Fruit fly (Drosophila melanogaster) whole organism, embryonic: ENCODE data around the gene Trhn.

Experiments used
- ATbp ChIP-seq: fragments of 200-800 bp; sonication (Bioruptor generic); optimal IDR thresholded peaks from 2 replicates; lab custom pipeline; 2017; ENCODE audit warnings: missing biosample characterization, mild to moderate bottlenecking, missing genetic modification characterization, missing genetic modification reagents
- Asciz ChIP-seq: fragments of 200-800 bp; sonication (Bioruptor generic); optimal IDR thresholded peaks from 2 replicates; lab custom pipeline; 2017; ENCODE audit warnings: missing biosample characterization, mild to moderate bottlenecking, missing genetic modification characterization, missing genetic modification reagents
- Blimp-1 ChIP-seq: fragments of 200-800 bp; sonication (Bioruptor generic); optimal IDR thresholded peaks from 3 replicates; lab custom pipeline; 2018; ENCODE audit warnings: missing biosample characterization, missing genetic modification characterization, mild to moderate bottlenecking, moderate library complexity, missing genetic modification reagents
- CG10654 ChIP-seq: fragments of 200-800 bp; sonication (Bioruptor generic); optimal IDR thresholded peaks from 2 replicates; lab custom pipeline; 2016; ENCODE audit warnings: missing biosample characterization, missing genetic modification characterization
- CG10959 ChIP-seq: fragments of 200-800 bp; sonication (Bioruptor generic); IDR thresholded peaks from 2 replicates; pipeline ENCODE4 v1.3.6; 2022; ENCODE audit warnings: missing biosample characterization, missing genetic modification characterization
- CG12744 ChIP-seq: fragments of 200-800 bp; sonication (Bioruptor generic); optimal IDR thresholded peaks from 2 replicates; lab custom pipeline; 2016; ENCODE audit warnings: missing biosample characterization, missing genetic modification characterization
- CG1603 ChIP-seq: fragments of 200-800 bp; sonication (Bioruptor generic); optimal IDR thresholded peaks from 2 replicates; lab custom pipeline; 2019; ENCODE audit warnings: missing biosample characterization, mild to moderate bottlenecking, missing genetic modification characterization, moderate library complexity
- CG17361 ChIP-seq: fragments of 200-800 bp; sonication (Bioruptor generic); IDR thresholded peaks from 3 replicates; pipeline ENCODE4 v1.3.6; 2022; ENCODE audit warnings: missing biosample characterization, missing genetic modification characterization
- CG2712 ChIP-seq: fragments of 200-800 bp; optimal IDR thresholded peaks from 3 replicates; lab custom pipeline; 2019; ENCODE audit warnings: missing biosample characterization, mild to moderate bottlenecking, missing genetic modification characterization, moderate library complexity
- CG2875 ChIP-seq: fragments of 200-800 bp; sonication (Bioruptor generic); optimal IDR thresholded peaks from 2 replicates; lab custom pipeline; 2017; ENCODE audit warnings: missing biosample characterization, mild to moderate bottlenecking, missing genetic modification characterization, missing genetic modification reagents
- CG3726 ChIP-seq: fragments of 200-800 bp; sonication (Bioruptor generic); IDR thresholded peaks from 3 replicates; pipeline ENCODE4, ENCODE4 v1.3.6; 2022; ENCODE audit warnings: missing biosample characterization, missing genetic modification characterization
- CG42726 ChIP-seq: fragments of 200-800 bp; sonication (Bioruptor generic); IDR thresholded peaks from 2 replicates; pipeline ENCODE4 v1.3.6; 2022; ENCODE audit warnings: missing biosample characterization, missing genetic modification characterization; ENCODE audit not compliant: partially characterized antibody
- CG4404 ChIP-seq: fragments of 200-800 bp; sonication (Bioruptor generic); IDR thresholded peaks from 2 replicates; pipeline ENCODE4 v1.3.6; 2022; ENCODE audit warnings: missing biosample characterization, missing genetic modification characterization
- CG4820 ChIP-seq: fragments of 200-800 bp; sonication (Bioruptor generic); optimal IDR thresholded peaks from 3 replicates; lab custom pipeline; 2016; ENCODE audit warnings: missing biosample characterization, missing genetic modification characterization
- CG4854 ChIP-seq: fragments of 200-800 bp; sonication (Bioruptor generic); optimal IDR thresholded peaks from 2 replicates; lab custom pipeline; 2016; ENCODE audit warnings: missing biosample characterization, missing genetic modification characterization, inconsistent platforms
- CG6813 ChIP-seq: fragments of 200-800 bp; sonication (Bioruptor generic); optimal IDR thresholded peaks from 2 replicates; lab custom pipeline; 2017; ENCODE audit warnings: missing biosample characterization, missing genetic modification characterization, mild to moderate bottlenecking, moderate library complexity, missing genetic modification reagents
- CG7928 ChIP-seq: fragments of 200-800 bp; sonication (Bioruptor generic); optimal IDR thresholded peaks from 2 replicates; lab custom pipeline; 2017; ENCODE audit warnings: missing biosample characterization, mild to moderate bottlenecking, missing genetic modification characterization
- CG9932 ChIP-seq: fragments of 200-800 bp; sonication (Bioruptor generic); IDR thresholded peaks from 2 replicates; pipeline ENCODE4 v1.3.6; 2022; ENCODE audit warnings: missing biosample characterization, missing genetic modification characterization
- D ChIP-seq, 2 experiments: fragments of 200-800 bp in 1 of 2; fragments of >200 bp in 1 of 2; sonication (Bioruptor generic) in 1 of 2; optimal IDR thresholded peaks; 2 replicates in 1 of 2; 3 replicates in 1 of 2; lab custom pipeline; 2017; ENCODE audit warnings: mild to moderate bottlenecking in 1 of 2, missing biosample characterization in 1 of 2, missing genetic modification characterization in 1 of 2, missing genetic modification reagents in 1 of 2
- Elba2 ChIP-seq: fragments of 200-800 bp; sonication (Bioruptor generic); optimal IDR thresholded peaks from 3 replicates; lab custom pipeline; 2016; ENCODE audit warnings: missing biosample characterization, missing genetic modification characterization
- HHEX ChIP-seq: fragments of 200-800 bp; sonication (Bioruptor generic); optimal IDR thresholded peaks from 3 replicates; lab custom pipeline; 2017; ENCODE audit warnings: missing biosample characterization, mild to moderate bottlenecking, missing genetic modification characterization, missing genetic modification reagents
- Kr ChIP-seq: fragments of 200-800 bp; sonication (Bioruptor generic); optimal IDR thresholded peaks from 2 replicates; lab custom pipeline; 2017; ENCODE audit warnings: missing biosample characterization, mild to moderate bottlenecking, missing genetic modification characterization
- Max ChIP-seq: fragments of 200-800 bp; sonication (Bioruptor generic); optimal IDR thresholded peaks from 2 replicates; lab custom pipeline; 2016; ENCODE audit warnings: missing biosample characterization, mild to moderate bottlenecking, missing genetic modification characterization
- NfI ChIP-seq: fragments of 200-800 bp; sonication (Bioruptor generic); optimal IDR thresholded peaks from 3 replicates; lab custom pipeline; 2018; ENCODE audit warnings: missing biosample characterization, mild to moderate bottlenecking, missing genetic modification characterization, moderate library complexity
- Oli ChIP-seq: fragments of 200-800 bp; sonication (Bioruptor generic); optimal IDR thresholded peaks from 2 replicates; lab custom pipeline; 2018; ENCODE audit warnings: missing biosample characterization, mild to moderate bottlenecking, missing genetic modification characterization, moderate library complexity
- Ssrp ChIP-seq: fragments of 200-800 bp; sonication (Bioruptor generic); optimal IDR thresholded peaks from 2 replicates; lab custom pipeline; 2018; ENCODE audit warnings: missing biosample characterization, mild to moderate bottlenecking, missing genetic modification characterization, moderate library complexity
- Usf ChIP-seq: fragments of 200-800 bp; sonication (Bioruptor generic); optimal IDR thresholded peaks from 2 replicates; lab custom pipeline; 2017; ENCODE audit warnings: missing genotype, missing biosample characterization, missing genetic modification characterization
- Xbp1 ChIP-seq: fragments of 200-800 bp; sonication (Bioruptor generic); optimal IDR thresholded peaks from 3 replicates; lab custom pipeline; 2016; ENCODE audit warnings: missing biosample characterization, mild to moderate bottlenecking, missing genetic modification characterization
- ab ChIP-seq: fragments of 200-800 bp; sonication (Bioruptor generic); optimal IDR thresholded peaks from 2 replicates; lab custom pipeline; 2016; ENCODE audit warnings: missing biosample characterization, missing genetic modification characterization
- ap ChIP-seq: fragments of 200-800 bp; sonication (Bioruptor generic); IDR thresholded peaks from 2 replicates; pipeline ENCODE4 v1.3.6; 2022; ENCODE audit warnings: missing biosample characterization, missing genetic modification characterization
- crc ChIP-seq: fragments of 200-800 bp; sonication (Bioruptor generic); optimal IDR thresholded peaks from 2 replicates; lab custom pipeline; 2016; ENCODE audit warnings: missing biosample characterization, missing genetic modification characterization
- dimm ChIP-seq: fragments of 200-800 bp; sonication (Bioruptor generic); IDR thresholded peaks from 2 replicates; pipeline ENCODE4 v1.3.6; 2022; ENCODE audit warnings: missing biosample characterization, missing genetic modification characterization
- dmrt99B ChIP-seq: fragments of 200-800 bp; sonication (Bioruptor generic); optimal IDR thresholded peaks from 2 replicates; lab custom pipeline; 2018; ENCODE audit warnings: missing biosample characterization, mild to moderate bottlenecking, missing genetic modification characterization, moderate library complexity
- dpn ChIP-seq, 2 experiments: fragments of 200-800 bp; sonication (Bioruptor generic); optimal IDR thresholded peaks; 3 replicates each; lab custom pipeline; 2016; ENCODE audit warnings: missing biosample characterization in 2 of 2, missing genetic modification characterization in 2 of 2
- ems ChIP-seq: fragments of 200-800 bp; sonication (Bioruptor generic); optimal IDR thresholded peaks from 3 replicates; lab custom pipeline; 2016; ENCODE audit warnings: missing biosample characterization, missing genetic modification characterization
- fd96Cb ChIP-seq: fragments of 200-800 bp; sonication (Bioruptor generic); optimal IDR thresholded peaks from 2 replicates; lab custom pipeline; 2018; ENCODE audit warnings: missing biosample characterization, mild to moderate bottlenecking, missing genetic modification characterization, moderate library complexity
- gfzf ChIP-seq: fragments of 200-800 bp; sonication (Bioruptor generic); optimal IDR thresholded peaks from 2 replicates; lab custom pipeline; 2016; ENCODE audit warnings: missing biosample characterization, mild to moderate bottlenecking, missing genetic modification characterization, moderate library complexity
- gsb-n ChIP-seq: fragments of 200-800 bp; sonication (Bioruptor generic); optimal IDR thresholded peaks from 3 replicates; lab custom pipeline; 2018; ENCODE audit warnings: missing biosample characterization, mild to moderate bottlenecking, missing genetic modification characterization
- h ChIP-seq: fragments of >200 bp; optimal IDR thresholded peaks from 2 replicates; lab custom pipeline; 2017
- her ChIP-seq: fragments of 200-800 bp; sonication (Bioruptor generic); optimal IDR thresholded peaks from 2 replicates; lab custom pipeline; 2016; ENCODE audit warnings: missing biosample characterization, missing genetic modification characterization
- klu ChIP-seq: fragments of 200-800 bp; sonication (Bioruptor generic); IDR thresholded peaks from 2 replicates; pipeline ENCODE4 v1.3.6; 2022; ENCODE audit warnings: missing biosample characterization, missing genetic modification characterization
- lmd ChIP-seq: fragments of 200-800 bp; sonication (Bioruptor generic); IDR thresholded peaks from 2 replicates; pipeline ENCODE4 v1.3.6; 2022; ENCODE audit warnings: missing biosample characterization, missing genetic modification characterization
- maf-S ChIP-seq: fragments of 200-800 bp; sonication (Bioruptor generic); optimal IDR thresholded peaks from 2 replicates; lab custom pipeline; 2016; ENCODE audit warnings: missing biosample characterization, missing genetic modification characterization
- pfk ChIP-seq: fragments of 200-800 bp; sonication (Bioruptor generic); optimal IDR thresholded peaks from 2 replicates; lab custom pipeline; 2018; ENCODE audit warnings: missing biosample characterization, mild to moderate bottlenecking, missing genetic modification characterization, moderate library complexity
- repo ChIP-seq: fragments of 200-800 bp; sonication (Bioruptor generic); optimal IDR thresholded peaks from 2 replicates; lab custom pipeline; 2016; ENCODE audit warnings: missing biosample characterization, missing genetic modification characterization
- sens ChIP-seq: fragments of 200-800 bp; sonication (Bioruptor generic); peaks from one replicate; lab custom pipeline; 2016; ENCODE audit warnings: missing biosample characterization, missing genetic modification characterization
- slbo ChIP-seq: fragments of 200-800 bp; sonication (Bioruptor generic); IDR thresholded peaks from 2 replicates; pipeline ENCODE4 v1.3.6; 2022; ENCODE audit warnings: missing biosample characterization, missing genetic modification characterization
- sob ChIP-seq: fragments of 200-800 bp; sonication (Bioruptor generic); IDR thresholded peaks from 2 replicates; pipeline ENCODE4 v1.3.6; 2022; ENCODE audit warnings: missing biosample characterization, missing genetic modification characterization
- sr ChIP-seq: fragments of 200-800 bp; sonication (Bioruptor generic); IDR thresholded peaks from 3 replicates; pipeline ENCODE4 v1.3.6; 2022; ENCODE audit warnings: missing biosample characterization, missing genetic modification characterization
- tup ChIP-seq: fragments of 200-800 bp; sonication (Bioruptor generic); optimal IDR thresholded peaks from 2 replicates; lab custom pipeline; 2016; ENCODE audit warnings: missing biosample characterization, mild to moderate bottlenecking, missing genetic modification characterization, moderate library complexity
- z ChIP-seq: fragments of 200-800 bp; sonication (Bioruptor generic); IDR thresholded peaks from 3 replicates; pipeline ENCODE4 v1.3.6; 2022; ENCODE audit warnings: missing biosample characterization, missing genetic modification characterization

Gene Trhn

DNA sequence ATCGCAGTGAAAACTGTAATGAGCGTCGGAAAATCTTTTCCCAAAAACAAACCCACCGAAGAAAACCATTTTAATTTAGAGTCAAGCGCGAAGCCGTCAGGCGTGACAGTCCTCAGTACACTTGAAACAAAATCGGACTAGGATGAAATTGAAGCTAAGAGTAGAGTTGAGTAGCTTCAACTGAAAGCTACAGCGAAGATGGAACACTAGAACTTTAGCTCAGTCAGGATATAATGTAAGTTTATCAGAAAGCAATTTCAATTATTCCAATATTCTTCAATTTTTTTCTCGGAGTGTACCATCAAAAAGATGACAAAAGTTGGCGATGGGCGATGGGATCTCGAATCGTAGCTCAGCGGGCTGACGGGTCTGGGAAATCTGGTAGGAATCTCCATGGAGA lies 23.5 kb upstream of the Trhn start (continued):
- peak; percentile 36 for TF ChIP-seq Xbp1
- no peak for TF ChIP-seq tup (GFP tag; lab: Kevin White, UChicago)
- TF ChIP-seq CG10654 = peak; percentile 34
- peak; percentile 47 for TF ChIP-seq Ssrp (tag; lab: Kevin White, UChicago)
- TF ChIP-seq HHEX (GFP tag; lab: Kevin White, UChicago) = peak; percentile 29
- TF ChIP-seq ap = 0 out of 2 replicates have a peak, but pooled peaks have one; percentile 37
- peak; percentile 64 for TF ChIP-seq CG2712 (tag; lab: Kevin White, UChicago)
- peak; percentile 13 for TF ChIP-seq NfI
- no peak; the same call in 1 of the 2 replicates for TF ChIP-seq sob (GFP tag; lab: Robert Waterston, UW)
- peak; percentile 66 for TF ChIP-seq dmrt99B (tag; lab: Kevin White, UChicago)
- TF ChIP-seq ab = no peak
- no peak for TF ChIP-seq h (lab: Kevin White, UChicago)
- peak; percentile 8 for TF ChIP-seq crc (GFP tag; lab: Kevin White, UChicago)
- TF ChIP-seq dimm (GFP tag; lab: Robert Waterston, UW) = peak; percentile 33; the same call in 1 of the 2 replicates
- TF ChIP-seq slbo (GFP tag; lab: Robert Waterston, UW) = 0 out of 2 replicates have a peak, but pooled peaks have one; percentile 7
- no peak for TF ChIP-seq gfzf
- TF ChIP-seq D (optimal IDR thresholded peaks at IDR 0.05; lab: Kevin White, UChicago) = no peak
- peak; percentile 48 for TF ChIP-seq D (GFP tag; optimal IDR thresholded peaks at IDR 0.05; lab: Kevin White, UChicago)
- TF ChIP-seq pfk (GFP tag; lab: Kevin White, UChicago) = no peak
- TF ChIP-seq klu (GFP tag; lab: Robert Waterston, UW) = no peak
- no peak for TF ChIP-seq Elba2 (GFP tag; lab: Kevin White, UChicago)
- TF ChIP-seq lmd (GFP tag; lab: Robert Waterston, UW) = peak; percentile 45
- no peak for TF ChIP-seq CG42726 (GFP tag; lab: Robert Waterston, UW)
- TF ChIP-seq Max (GFP tag; lab: Kevin White, UChicago) = peak; percentile 14
- TF ChIP-seq CG7928 (GFP tag; lab: Kevin White, UChicago) = no peak
- no peak for TF ChIP-seq CG3726
- peak; percentile 49 for TF ChIP-seq Oli
- TF ChIP-seq CG2875 (GFP tag; lab: Kevin White, UChicago) = peak; percentile 43
- TF ChIP-seq repo (GFP tag; lab: Kevin White, UChicago) = peak; percentile 1
- peak; percentile 63 for TF ChIP-seq CG4820 (GFP tag; lab: Kevin White, UChicago)
- TF ChIP-seq dpn (GFP tag; optimal IDR thresholded peaks at IDR 0.05; lab: Kevin White, UChicago) = peak; percentile 16 to 39
- TF ChIP-seq ems (GFP tag; lab: Kevin White, UChicago) = no peak
- no peak for TF ChIP-seq CG4854
- 0 out of 2 replicates have a peak, but pooled peaks have one; percentile 8 for TF ChIP-seq CG4404 (GFP tag; lab: Robert Waterston, UW)
- no peak for TF ChIP-seq sr (GFP tag; lab: Robert Waterston, UW)
- peak; percentile 73 for TF ChIP-seq CG1603 (tag; lab: Kevin White, UChicago)
- no peak for TF ChIP-seq Usf (GFP tag; lab: Kevin White, UChicago)
- TF ChIP-seq z = no peak
- TF ChIP-seq CG6813 = peak; percentile 38
- peak; percentile 58 for TF ChIP-seq gsb-n (tag; lab: Kevin White, UChicago)
- TF ChIP-seq maf-S (GFP tag; lab: Kevin White, UChicago) = no peak
- TF ChIP-seq CG9932 (GFP tag; lab: Robert Waterston, UW) = no peak
- TF ChIP-seq Kr (GFP tag; lab: Kevin White, UChicago) = no peak
- peak; percentile 43; the same call in 2 of the 3 replicates for TF ChIP-seq CG17361
- TF ChIP-seq sens (GFP tag; lab: Kevin White, UChicago) = peak; percentile 94
- peak; percentile 69 for TF ChIP-seq Blimp-1 (GFP tag; lab: Kevin White, UChicago)
- TF ChIP-seq Asciz (GFP tag; lab: Kevin White, UChicago) = peak; percentile 53
- TF ChIP-seq fd96Cb = peak; percentile 67
- peak; percentile 54 for TF ChIP-seq CG10959 (GFP tag; lab: Robert Waterston, UW)
- TF ChIP-seq her (GFP tag; lab: Kevin White, UChicago) = no peak
- no peak for TF ChIP-seq CG12744 (GFP tag; lab: Kevin White, UChicago)
- TF ChIP-seq ATbp (GFP tag; lab: Kevin White, UChicago) = peak; percentile 50
